Fruit fly (Drosophila melanogaster): ENCODE results near the gene Adsl.

- TF ChIP-seq CG8301 (tag; optimal IDR thresholded peaks at IDR 0.05) (no peak), gl (tag; optimal IDR thresholded peaks at IDR 0.05) (no peak), EcR (GFP tag; optimal IDR thresholded peaks at IDR 0.05) (no peak), CG8159 (tag; optimal IDR thresholded peaks at IDR 0.05) (no peak), CG14655 (GFP tag; optimal IDR thresholded peaks at IDR 0.05) (no peak), rn (GFP tag; IDR thresholded peaks at IDR 0.05) (no peak), CG15710 (tag; optimal IDR thresholded peaks at IDR 0.05) (no peak), D1 (tag; optimal IDR thresholded peaks at IDR 0.05) (peak; percentile 82), CG17806 (tag; optimal IDR thresholded peaks at IDR 0.05) (no peak), Pif1B (GFP tag; optimal IDR thresholded peaks at IDR 0.05) (no peak), CG4496 (GFP tag; IDR thresholded peaks at IDR 0.05) (no peak)
Observed at dm6 chr3R:16977745-16978305, 43.1 kb downstream of the Adsl start, which contains the start of gene Actn3.
